Fruit fly (Drosophila melanogaster): Measurements from ENCODE around the gene Agpat1.

Gene Agpat1

dm6 chrX:12749891-12750581 lies 15.0 kb upstream of the Agpat1 start:
- TF ChIP-seq tj (GFP tag; optimal IDR thresholded peaks at IDR 0.05) (peak; percentile 96), CG7045 (GFP tag; optimal IDR thresholded peaks at IDR 0.05) (no peak), Mnt (GFP tag; optimal IDR thresholded peaks at IDR 0.05) (no peak), kay (GFP tag; ENCODE audit: borderline replicate concordance) (peak; percentile 82)

DNA sequence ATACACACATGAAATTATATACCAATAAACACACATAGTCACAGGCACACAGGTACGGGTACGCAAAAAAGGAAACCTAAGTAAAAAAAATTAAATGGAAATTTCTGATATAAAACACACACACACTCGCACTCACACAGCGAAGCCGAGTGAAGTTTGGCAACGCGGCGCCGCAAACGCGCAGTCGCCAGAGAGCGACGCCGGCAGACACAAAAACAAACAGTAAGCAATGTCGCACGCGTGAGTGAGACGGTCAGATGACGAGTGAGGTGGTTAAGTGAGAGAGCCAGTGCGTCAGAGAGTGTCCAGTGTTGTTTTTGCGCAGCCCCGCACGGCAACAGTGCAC lies 14.5 kb upstream of the Agpat1 start:
- no peak for TF ChIP-seq CG7045 (GFP tag; optimal IDR thresholded peaks at IDR 0.05)
- no peak for TF ChIP-seq CG11617 (GFP tag; optimal IDR thresholded peaks at IDR 0.05)
- TF ChIP-seq cic (GFP tag; optimal IDR thresholded peaks at IDR 0.05), result no peak
- TF ChIP-seq cnc (optimal IDR thresholded peaks at IDR 0.05), result no peak
- TF ChIP-seq toe (GFP tag; optimal IDR thresholded peaks at IDR 0.05), result no peak
- TF ChIP-seq pad (GFP tag; optimal IDR thresholded peaks at IDR 0.05), result no peak
- TF ChIP-seq Mnt (GFP tag; optimal IDR thresholded peaks at IDR 0.05), result no peak
- no peak for TF ChIP-seq bab1 (GFP tag; optimal IDR thresholded peaks at IDR 0.05)
- TF ChIP-seq CG5204 (GFP tag; optimal IDR thresholded peaks at IDR 0.05), result no peak
- no peak for TF ChIP-seq Hr96 (GFP tag; optimal IDR thresholded peaks at IDR 0.05)
- TF ChIP-seq CG14711 (tag; optimal IDR thresholded peaks at IDR 0.05), result no peak
- no peak for TF ChIP-seq Clk (GFP tag; optimal IDR thresholded peaks at IDR 0.05)
- no peak for TF ChIP-seq CG12768 (GFP tag; optimal IDR thresholded peaks at IDR 0.05)
- TF ChIP-seq ovo (GFP tag; optimal IDR thresholded peaks at IDR 0.05), result no peak
- no peak for TF ChIP-seq tj (GFP tag; optimal IDR thresholded peaks at IDR 0.05)

DNA sequence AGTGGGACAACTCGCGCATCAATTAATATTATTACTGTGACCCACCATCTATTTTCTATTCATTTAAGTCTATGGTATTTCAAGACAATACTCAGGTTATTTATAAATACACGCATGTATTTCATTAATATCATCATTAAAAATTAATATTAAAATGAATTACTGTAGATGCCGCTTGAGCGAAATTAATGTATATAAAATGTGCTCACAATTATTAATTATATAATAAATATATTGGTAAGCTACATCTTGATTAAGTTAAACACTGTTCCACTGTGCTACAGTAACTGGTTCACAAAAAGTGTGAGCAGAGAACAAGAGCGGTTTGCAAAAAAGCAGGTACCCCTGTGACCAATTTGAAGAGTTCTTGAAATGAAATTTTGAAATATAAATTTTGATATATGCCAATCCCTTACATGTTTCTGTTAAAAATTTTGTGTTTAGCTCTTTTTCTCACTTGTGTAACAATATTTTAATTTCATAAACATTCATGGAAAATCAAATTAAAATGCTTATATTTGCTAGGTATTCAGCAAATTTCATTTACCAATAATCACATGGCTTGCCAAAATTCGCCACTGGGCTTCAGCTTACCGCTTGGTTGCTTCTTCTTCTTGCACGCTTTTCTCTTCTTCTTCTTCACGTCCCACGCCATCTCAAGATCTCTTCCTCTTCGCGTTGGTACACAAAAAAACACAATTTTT lies 14.0 kb upstream of the Agpat1 start:
- TF ChIP-seq CG33017 (tag; optimal IDR thresholded peaks at IDR 0.05) (peak; percentile 99), pad (GFP tag; optimal IDR thresholded peaks at IDR 0.05) (peak; percentile 98), CG7045 (GFP tag; optimal IDR thresholded peaks at IDR 0.05) (peak; percentile 99), Mnt (GFP tag; optimal IDR thresholded peaks at IDR 0.05) (peak; percentile 97), CG7101 (tag; optimal IDR thresholded peaks at IDR 0.05) (peak; percentile 100), CG5204 (GFP tag; optimal IDR thresholded peaks at IDR 0.05) (peak; percentile 99), cnc (optimal IDR thresholded peaks at IDR 0.05) (no peak), CG14711 (tag; optimal IDR thresholded peaks at IDR 0.05) (peak; percentile 99), kay (GFP tag; ENCODE audit: borderline replicate concordance) (peak; percentile 96), CG12768 (GFP tag; optimal IDR thresholded peaks at IDR 0.05) (peak; percentile 99), Hr96 (GFP tag; optimal IDR thresholded peaks at IDR 0.05) (peak; percentile 100), Crg-1 (GFP tag; optimal IDR thresholded peaks at IDR 0.05) (peak; percentile 100), toe (GFP tag; optimal IDR thresholded peaks at IDR 0.05) (peak; percentile 99), cic (GFP tag; optimal IDR thresholded peaks at IDR 0.05) (peak; percentile 91), ovo (GFP tag; optimal IDR thresholded peaks at IDR 0.05) (peak; percentile 99), CG11617 (GFP tag; optimal IDR thresholded peaks at IDR 0.05) (peak; percentile 100), bab1 (GFP tag; optimal IDR thresholded peaks at IDR 0.05) (peak; percentile 100), CG1620 (GFP tag; optimal IDR thresholded peaks at IDR 0.05) (peak; percentile 100), Clk (GFP tag; optimal IDR thresholded peaks at IDR 0.05) (peak; percentile 97), tj (GFP tag; optimal IDR thresholded peaks at IDR 0.05) (peak; percentile 98)

DNA sequence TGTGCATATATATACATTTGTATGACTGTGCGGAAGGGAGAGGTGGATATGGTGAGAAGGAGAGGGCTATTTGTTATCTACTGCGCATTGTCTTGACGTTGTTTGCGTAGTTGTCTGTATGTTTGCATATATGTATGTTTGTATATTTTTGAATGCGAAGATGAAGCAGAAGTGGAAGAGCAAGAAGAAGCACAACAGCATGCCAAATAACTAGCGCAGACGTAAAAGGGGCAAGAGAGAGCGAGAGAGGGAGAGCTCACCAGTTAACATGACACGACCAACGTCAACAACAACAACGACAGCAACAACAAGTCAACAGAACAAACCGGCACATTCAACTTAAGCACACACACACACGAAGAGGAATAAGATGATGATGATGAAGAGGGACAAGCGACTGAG lies 13.3 kb upstream of the Agpat1 start:
- no peak for TF ChIP-seq ovo (GFP tag; optimal IDR thresholded peaks at IDR 0.05)
- peak; percentile 46 for TF ChIP-seq cic (GFP tag; optimal IDR thresholded peaks at IDR 0.05)
- TF ChIP-seq kay (GFP tag; ENCODE audit: borderline replicate concordance), result peak; percentile 77

DNA sequence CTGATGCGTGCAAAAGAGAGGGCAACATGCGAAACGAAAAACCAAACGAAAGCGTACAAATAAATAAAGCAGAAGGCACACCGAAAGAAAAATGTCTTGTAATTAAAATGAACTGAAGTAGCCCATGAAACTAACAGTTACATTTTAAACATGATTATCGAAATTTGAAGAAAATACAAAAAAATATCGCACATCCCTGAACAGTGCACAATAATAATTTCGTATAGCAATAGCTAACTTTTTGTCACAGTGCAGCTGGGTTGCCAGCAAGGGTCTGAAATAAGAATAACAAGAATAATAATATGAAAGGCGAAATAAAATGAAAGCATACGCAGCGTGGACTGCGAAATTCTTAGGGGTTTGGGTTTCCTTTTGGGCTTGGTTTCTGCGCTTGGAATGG lies 12.9 kb upstream of the Agpat1 start:
- TF ChIP-seq cnc (optimal IDR thresholded peaks at IDR 0.05), result no peak
- peak; percentile 29 for TF ChIP-seq cic (GFP tag; optimal IDR thresholded peaks at IDR 0.05)
- peak; percentile 96 for TF ChIP-seq CG1620 (GFP tag; optimal IDR thresholded peaks at IDR 0.05)
- peak; percentile 94 for TF ChIP-seq Clk (GFP tag; optimal IDR thresholded peaks at IDR 0.05)
- TF ChIP-seq CG7045 (GFP tag; optimal IDR thresholded peaks at IDR 0.05), result peak; percentile 94
- peak; percentile 91 for TF ChIP-seq tj (GFP tag; optimal IDR thresholded peaks at IDR 0.05)
- TF ChIP-seq bab1 (GFP tag; optimal IDR thresholded peaks at IDR 0.05), result peak; percentile 98
- TF ChIP-seq toe (GFP tag; optimal IDR thresholded peaks at IDR 0.05), result peak; percentile 78
- peak; percentile 97 for TF ChIP-seq CG14711 (tag; optimal IDR thresholded peaks at IDR 0.05)
- TF ChIP-seq CG11617 (GFP tag; optimal IDR thresholded peaks at IDR 0.05), result peak; percentile 93
- no peak for TF ChIP-seq ovo (GFP tag; optimal IDR thresholded peaks at IDR 0.05)
- peak; percentile 92 for TF ChIP-seq CG5204 (GFP tag; optimal IDR thresholded peaks at IDR 0.05)
- peak; percentile 95 for TF ChIP-seq Mnt (GFP tag; optimal IDR thresholded peaks at IDR 0.05)
- TF ChIP-seq CG12768 (GFP tag; optimal IDR thresholded peaks at IDR 0.05), result peak; percentile 91
- TF ChIP-seq Crg-1 (GFP tag; optimal IDR thresholded peaks at IDR 0.05), result peak; percentile 94
- TF ChIP-seq pad (GFP tag; optimal IDR thresholded peaks at IDR 0.05), result peak; percentile 91
- TF ChIP-seq Hr96 (GFP tag; optimal IDR thresholded peaks at IDR 0.05), result peak; percentile 98
- no peak for TF ChIP-seq kay (GFP tag; ENCODE audit: borderline replicate concordance)
- peak; percentile 98 for TF ChIP-seq CG7101 (tag; optimal IDR thresholded peaks at IDR 0.05)
- peak; percentile 93 for TF ChIP-seq CG33017 (tag; optimal IDR thresholded peaks at IDR 0.05)
